Worm (Caenorhabditis elegans) whole organism, L4/young adult: ENCODE data around the gene cam-1.

Source experiments
- W03F9.2 ChIP-seq: fragments of 150-350 bp; optimal IDR thresholded peaks from 2 replicates; lab custom pipeline; 2014; ENCODE audit warnings: missing biosample characterization, missing genetic modification characterization
- dao-5 ChIP-seq: sonication (generic microtip); optimal IDR thresholded peaks from 2 replicates; lab custom pipeline; 2016; ENCODE audit warnings: missing genotype, missing genetic modification characterization, moderate library complexity, missing compliant biosample characterization
- him-1 ChIP-seq: sonication (generic microtip); optimal IDR thresholded peaks from 2 replicates; lab custom pipeline; 2016; ENCODE audit warnings: missing genotype, missing genetic modification reagents, missing genetic modification characterization, missing compliant biosample characterization

Gene cam-1

ce11 chrII:9262845-9263402, 47.2 kb downstream of the cam-1 start:
- TF ChIP-seq dao-5 (tag; lab: Kevin White, UChicago) = no peak
- TF ChIP-seq W03F9.2 (tag; lab: Kevin White, UChicago) = no peak
- no peak for TF ChIP-seq him-1 (tag; lab: Kevin White, UChicago)

ce11 chrII:9261931-9262562, 48.1 kb downstream of the cam-1 start, which contains the start of gene aqp-2:
aqp-2 (minus strand) TSS chrII:9261981.
- no peak for TF ChIP-seq W03F9.2 (tag; lab: Kevin White, UChicago)
- TF ChIP-seq him-1 (tag; lab: Kevin White, UChicago) = no peak

- TF ChIP-seq dao-5 (tag; lab: Kevin White, UChicago) = no peak
- TF ChIP-seq him-1 (tag; lab: Kevin White, UChicago) = no peak
- TF ChIP-seq W03F9.2 (tag; lab: Kevin White, UChicago) = no peak
Measured at ce11 chrII:9261403-9261802, 48.7 kb downstream of the cam-1 start.

- TF ChIP-seq him-1 (tag; lab: Kevin White, UChicago) (no peak), W03F9.2 (tag; lab: Kevin White, UChicago) (no peak), dao-5 (tag; lab: Kevin White, UChicago) (no peak)
Measured at ce11 chrII:9260026-9260425, 50.1 kb downstream of the cam-1 start.

ce11 chrII:9258566-9258965, 51.5 kb downstream of the cam-1 start:
- TF ChIP-seq him-1 (tag; lab: Kevin White, UChicago) = no peak
- TF ChIP-seq W03F9.2 (tag; lab: Kevin White, UChicago) = no peak

- TF ChIP-seq W03F9.2 (tag; lab: Kevin White, UChicago) = no peak
- TF ChIP-seq him-1 (tag; lab: Kevin White, UChicago) = no peak
- TF ChIP-seq dao-5 (tag; lab: Kevin White, UChicago) = no peak
Measured at ce11 chrII:9258034-9258556, 52.0 kb downstream of the cam-1 start.

- TF ChIP-seq dao-5 (tag; lab: Kevin White, UChicago) (no peak), him-1 (tag; lab: Kevin White, UChicago) (no peak), W03F9.2 (tag; lab: Kevin White, UChicago) (no peak)
Measured at ce11 chrII:9254187-9254586, 55.9 kb downstream of the cam-1 start, which contains the start of gene nlp-82. nlp-82 (minus strand) TSS chrII:9254287.

ce11 chrII:9251529-9251928, 58.6 kb downstream of the cam-1 start:
- no peak for TF ChIP-seq dao-5 (tag; lab: Kevin White, UChicago)

ce11 chrII:9250422-9250821, 59.7 kb downstream of the cam-1 start, which contains the start of gene T26C5.4:
T26C5.4 (minus strand) TSS chrII:9250522.
- TF ChIP-seq W03F9.2 (tag; lab: Kevin White, UChicago) = no peak
- no peak for TF ChIP-seq him-1 (tag; lab: Kevin White, UChicago)
- TF ChIP-seq dao-5 (tag; lab: Kevin White, UChicago) = no peak

ce11 chrII:9246648-9247047, 63.5 kb downstream of the cam-1 start, which contains the start of gene T26C5.5:
T26C5.5 (minus strand) TSS chrII:9246748.
- no peak for TF ChIP-seq him-1 (tag; lab: Kevin White, UChicago)
